Worm (Caenorhabditis elegans): ENCODE results near the gene phyh-1.

- TF ChIP-seq F13C5.2 (tag; optimal IDR thresholded peaks at IDR 0.05) (no peak), hmg-4 (GFP tag; optimal IDR thresholded peaks at IDR 0.05) (no peak), ama-1 (optimal IDR thresholded peaks at IDR 0.05) (no peak), pes-1 (GFP tag; IDR thresholded peaks at IDR 0.05) (no peak), tbx-11 (GFP tag; IDR thresholded peaks at IDR 0.05) (no peak), tbx-37 (GFP tag; conservative IDR thresholded peaks at IDR 0.05) (no peak), flt-1 (GFP tag; IDR thresholded peaks at IDR 0.05) (no peak), aly-1 (tag; optimal IDR thresholded peaks at IDR 0.05) (no peak), ets-7 (tag; optimal IDR thresholded peaks at IDR 0.05) (no peak), hmbx-1 (tag; optimal IDR thresholded peaks at IDR 0.05) (no peak)
Measured at ce11 chrIV:17232899-17233298, 26.3 kb downstream of the phyh-1 start.
